Worm (Caenorhabditis elegans): ENCODE results near the gene ace-3.

The ace-3 gene

ce11 chrII:14244457-14245254, 39.2 kb downstream of the ace-3 start (continued):
- TF ChIP-seq zfh-2 (GFP tag; conservative IDR thresholded peaks at IDR 0.05) (no peak; the same call in 1 of the 2 replicates), madf-6 (GFP tag; IDR thresholded peaks at IDR 0.05) (peak; percentile 99), dpff-1 (tag; optimal IDR thresholded peaks at IDR 0.05) (no peak)

DNA sequence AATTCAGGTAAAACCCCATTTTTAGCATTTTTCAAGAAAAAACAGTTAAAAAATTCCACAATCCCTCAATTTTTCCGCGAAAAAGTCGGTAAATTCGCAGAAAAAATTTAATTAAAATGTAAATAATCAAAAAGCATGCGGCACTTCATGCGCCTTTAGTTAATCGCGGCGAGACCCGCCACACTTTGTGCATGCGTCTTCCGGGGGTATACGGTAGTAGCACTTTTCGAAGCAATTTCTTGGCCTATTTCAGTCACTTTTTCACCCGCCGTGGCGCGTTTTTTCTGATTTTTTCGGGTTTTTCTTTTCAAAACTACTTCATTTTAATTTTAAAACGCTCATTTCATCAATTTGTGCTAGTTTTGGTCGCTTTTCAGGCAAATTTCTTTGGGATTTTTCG, 41.8 kb downstream of the ace-3 start:
- TF ChIP-seq rcor-1 (GFP tag; IDR thresholded peaks at IDR 0.05) (peak; percentile 48), ztf-18 (tag; optimal IDR thresholded peaks at IDR 0.05) (peak; percentile 56), D2030.7 (GFP tag; IDR thresholded peaks at IDR 0.05) (peak; percentile 92), tlf-1 (GFP tag; optimal IDR thresholded peaks at IDR 0.05) (peak; percentile 77), F49E8.2 (tag; optimal IDR thresholded peaks at IDR 0.05; ENCODE audit: insufficient read depth) (peak; percentile 1), dox-1 (GFP tag; IDR thresholded peaks at IDR 0.05) (peak; percentile 85), madf-8 (GFP tag; conservative IDR thresholded peaks at IDR 0.05) (peak; percentile 94), xnd-1 (tag; optimal IDR thresholded peaks at IDR 0.05) (peak; percentile 92), mcd-1 (GFP tag; IDR thresholded peaks at IDR 0.05) (peak; percentile 58; the same call in 1 of the 2 replicates), F57A8.1 (GFP tag; optimal IDR thresholded peaks at IDR 0.05) (no peak), lir-1 (GFP tag; conservative IDR thresholded peaks at IDR 0.05) (0 out of 2 replicates have a peak, but pooled peaks have one; percentile 33), hmg-1.2 (GFP tag; IDR thresholded peaks at IDR 0.05) (peak; percentile 54), snpc-3.4 (tag; optimal IDR thresholded peaks at IDR 0.05) (no peak), lsl-1 (GFP tag; optimal IDR thresholded peaks at IDR 0.05) (peak; percentile 98), bed-1 (GFP tag; IDR thresholded peaks at IDR 0.05) (no peak), madf-6 (GFP tag; IDR thresholded peaks at IDR 0.05) (peak; percentile 98), ekl-4 (GFP tag; IDR thresholded peaks at IDR 0.05) (peak; percentile 46; the same call in 1 of the 2 replicates), nhr-27 (tag; optimal IDR thresholded peaks at IDR 0.05) (no peak), him-1 (tag; optimal IDR thresholded peaks at IDR 0.05) (peak; percentile 23), snpc-1.3 (tag; optimal IDR thresholded peaks at IDR 0.05; ENCODE audit: insufficient read depth) (peak; percentile 53), madf-3 (GFP tag; IDR thresholded peaks at IDR 0.05) (peak; percentile 65; the same call in 1 of the 2 replicates), F33H1.4 (GFP tag; IDR thresholded peaks at IDR 0.05) (peak; percentile 98), lin-54 (GFP tag; optimal IDR thresholded peaks at IDR 0.05) (peak; percentile 89), athp-1 (tag; optimal IDR thresholded peaks at IDR 0.05) (peak; percentile 21), B0019.2 (GFP tag; conservative IDR thresholded peaks at IDR 0.05) (peak; percentile 74), ceh-91 (GFP tag; IDR thresholded peaks at IDR 0.05) (peak; percentile 92), dpl-1 (GFP tag; optimal IDR thresholded peaks at IDR 0.05) (peak; percentile 63), Y95B8A.8 (GFP tag; IDR thresholded peaks at IDR 0.05) (0 out of 2 replicates have a peak, but pooled peaks have one; percentile 57), cebp-2 (GFP tag; IDR thresholded peaks at IDR 0.05) (no peak), F52B5.7 (tag; optimal IDR thresholded peaks at IDR 0.05) (no peak), attf-6 (GFP tag; IDR thresholded peaks at IDR 0.05) (peak; percentile 56; the same call in 1 of the 2 replicates), C17E4.6 (GFP tag; IDR thresholded peaks at IDR 0.05) (0 out of 2 replicates have a peak, but pooled peaks have one; percentile 45), tbp1 (GFP tag; optimal IDR thresholded peaks at IDR 0.05) (peak; percentile 37), ceh-100 (GFP tag; IDR thresholded peaks at IDR 0.05) (0 out of 2 replicates have a peak, but pooled peaks have one; percentile 33), ets-4 (GFP tag; optimal IDR thresholded peaks at IDR 0.05) (no peak), hsf-1 (GFP tag; IDR thresholded peaks at IDR 0.05) (peak; percentile 57; the same call in 1 of the 2 replicates), ama-1 (optimal IDR thresholded peaks at IDR 0.05) (no peak), ama-1 (GFP tag; optimal IDR thresholded peaks at IDR 0.05) (no peak), efl-1 (GFP tag; optimal IDR thresholded peaks at IDR 0.05) (peak; percentile 88)

Data from whole organism, young adult.